Worm (Caenorhabditis elegans) whole organism, midembryonic: ENCODE measurements around the gene phlp-2.
A peak's percentile ranks its signal among the peaks of the same experiment; 100 is the strongest.

Experiments
- T22C8.4 ChIP-seq: fragments of 200-800 bp; sonication (Bioruptor generic); IDR thresholded peaks from 2 replicates; pipeline ENCODE4 v1.3.6; 2022; ENCODE audit warnings: missing genetic modification characterization, missing compliant biosample characterization
- cog-1 ChIP-seq: sonication (generic microtip); optimal IDR thresholded peaks from 2 replicates; lab custom pipeline; 2016; ENCODE audit warnings: missing genetic modification characterization, missing compliant biosample characterization
- flt-1 ChIP-seq: fragments of 200-800 bp; sonication (Bioruptor generic); IDR thresholded peaks from 2 replicates; pipeline ENCODE4 v1.3.6; 2022; ENCODE audit warnings: missing genetic modification characterization, missing compliant biosample characterization
- klf-2 ChIP-seq: fragments of 200-800 bp; sonication (Bioruptor generic); conservative IDR thresholded peaks from 2 replicates; pipeline ENCODE4 v1.3.6; 2022; ENCODE audit warnings: missing genetic modification reagents, missing genetic modification characterization, missing compliant biosample characterization
- med-1 ChIP-seq: sonication (generic microtip); optimal IDR thresholded peaks from 2 replicates; lab custom pipeline; 2017; ENCODE audit warnings: missing genetic modification characterization, mild to moderate bottlenecking, missing compliant biosample characterization, antibody characterized with exemption, missing genetic modification reagents; ENCODE audit not compliant: insufficient read depth
- ref-1 ChIP-seq: fragments of 200-800 bp; sonication (Bioruptor generic); conservative IDR thresholded peaks from 2 replicates; pipeline ENCODE4 v1.3.6; 2022; ENCODE audit warnings: missing genetic modification reagents, missing genetic modification characterization, missing compliant biosample characterization
- tab-1 ChIP-seq: fragments of 200-800 bp; sonication (Bioruptor generic); IDR thresholded peaks from 2 replicates; pipeline ENCODE4 v1.3.6; 2022; ENCODE audit warnings: missing genetic modification characterization, missing compliant biosample characterization
- ztf-23 ChIP-seq: fragments of 200-800 bp; sonication (Bioruptor generic); IDR thresholded peaks from 2 replicates; pipeline ENCODE4 v1.3.6; 2022; ENCODE audit warnings: missing genetic modification reagents, missing genetic modification characterization, missing compliant biosample characterization
- ztf-29 ChIP-seq: fragments of 200-800 bp; sonication (Bioruptor generic); IDR thresholded peaks from 2 replicates; pipeline ENCODE4 v1.3.6; 2022; ENCODE audit warnings: missing genetic modification reagents, missing genetic modification characterization, missing compliant biosample characterization

Gene phlp-2

DNA sequence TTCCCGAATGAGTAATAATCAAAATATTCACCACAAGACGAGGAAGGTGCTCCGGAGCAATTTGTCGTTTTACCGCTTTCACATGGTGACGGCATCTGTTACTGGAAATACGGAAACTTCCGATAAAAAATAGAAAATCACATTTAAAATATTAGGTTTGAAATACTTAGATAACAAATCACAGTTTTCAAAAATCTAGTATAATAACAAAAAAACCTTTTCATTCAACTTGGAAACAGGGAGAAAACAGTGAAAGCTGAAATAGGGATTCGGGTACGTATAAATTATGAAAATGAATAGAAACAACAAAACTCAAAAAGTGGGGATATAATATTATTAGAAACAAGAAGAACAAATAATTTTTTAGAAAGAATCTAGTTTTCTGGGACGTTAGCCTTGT, 27.9 kb upstream of the phlp-2 start, which contains the start of gene C16C10.1:
C16C10.1 (minus strand) TSS at position 101 of the 400 bp plus-strand sequence.
- no peak for TF ChIP-seq T22C8.4 (GFP tag; lab: Robert Waterston, UW)
- TF ChIP-seq flt-1 (GFP tag; lab: Robert Waterston, UW): no peak
- TF ChIP-seq cog-1 (tag; lab: Kevin White, UChicago): no peak
- TF ChIP-seq ref-1 (GFP tag; lab: Robert Waterston, UW): no peak
- no peak for TF ChIP-seq ztf-23
- no peak for TF ChIP-seq tab-1 (GFP tag; lab: Robert Waterston, UW)
- TF ChIP-seq med-1: no peak
- TF ChIP-seq klf-2: no peak
- no peak for TF ChIP-seq ztf-29 (GFP tag; lab: Robert Waterston, UW)

DNA sequence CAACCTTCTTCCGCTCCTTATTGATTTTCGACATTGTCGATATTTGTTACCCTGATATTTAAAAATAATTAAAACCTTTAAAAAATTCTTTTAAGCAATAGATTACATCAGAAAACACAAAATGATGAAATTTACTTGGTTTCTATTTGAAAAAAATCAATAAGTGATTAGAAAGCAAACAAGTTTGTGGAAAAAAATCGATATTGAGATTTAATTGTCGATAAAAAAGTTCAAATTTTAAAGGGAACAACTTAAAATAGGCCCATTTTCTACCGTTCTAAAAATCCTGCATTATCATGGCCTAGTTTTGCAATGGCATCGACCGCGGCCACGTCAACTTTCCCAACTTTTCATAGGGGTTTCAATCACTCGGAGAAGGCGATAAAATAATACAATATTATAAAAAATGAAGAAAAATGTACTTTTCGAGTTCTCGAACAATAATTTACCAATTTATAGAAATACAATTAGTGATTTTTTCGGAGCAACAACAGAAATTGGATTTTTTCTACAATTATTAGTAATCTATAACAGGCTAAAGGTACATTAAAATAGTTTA, 22.5 kb upstream of the phlp-2 start, which contains the start of gene lars-1:
lars-1 (minus strand) TSS at position 51 of the 559 bp plus-strand sequence.
- no peak for TF ChIP-seq ref-1 (GFP tag; lab: Robert Waterston, UW)
- no peak for TF ChIP-seq tab-1 (GFP tag; lab: Robert Waterston, UW)
- no peak for TF ChIP-seq ztf-29 (GFP tag; lab: Robert Waterston, UW)
- 0 out of 2 replicates have a peak, but pooled peaks have one; percentile 19 for TF ChIP-seq T22C8.4 (GFP tag; lab: Robert Waterston, UW)

DNA sequence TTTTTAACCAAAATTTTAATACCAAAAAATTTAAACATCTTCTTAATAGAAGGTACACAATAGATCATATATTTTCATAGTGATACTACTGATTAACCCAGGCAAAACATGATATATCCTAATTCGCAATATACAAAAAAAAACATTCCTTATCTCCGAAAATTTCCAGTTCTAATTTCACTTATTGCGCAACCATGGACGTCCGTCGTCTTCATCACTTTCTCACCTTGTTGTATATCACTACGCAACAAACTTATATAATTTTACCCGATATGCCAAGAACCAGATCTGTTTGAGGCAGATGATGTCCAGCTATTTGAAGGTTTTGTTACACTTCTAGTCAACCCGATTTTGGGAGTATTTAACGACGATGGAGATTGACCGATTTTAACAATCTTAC, 21.4 kb upstream of the phlp-2 start, which contains the start of gene R74.2:
R74.2 (plus strand) TSS at position 316 of the 400 bp plus-strand sequence.
- TF ChIP-seq tab-1 (GFP tag; lab: Robert Waterston, UW) (no peak), cog-1 (tag; lab: Kevin White, UChicago) (no peak), ztf-23 (no peak), klf-2 (no peak), ztf-29 (GFP tag; lab: Robert Waterston, UW) (no peak), T22C8.4 (GFP tag; lab: Robert Waterston, UW) (no peak), flt-1 (GFP tag; lab: Robert Waterston, UW) (no peak), med-1 (no peak), ref-1 (GFP tag; lab: Robert Waterston, UW) (no peak)

DNA sequence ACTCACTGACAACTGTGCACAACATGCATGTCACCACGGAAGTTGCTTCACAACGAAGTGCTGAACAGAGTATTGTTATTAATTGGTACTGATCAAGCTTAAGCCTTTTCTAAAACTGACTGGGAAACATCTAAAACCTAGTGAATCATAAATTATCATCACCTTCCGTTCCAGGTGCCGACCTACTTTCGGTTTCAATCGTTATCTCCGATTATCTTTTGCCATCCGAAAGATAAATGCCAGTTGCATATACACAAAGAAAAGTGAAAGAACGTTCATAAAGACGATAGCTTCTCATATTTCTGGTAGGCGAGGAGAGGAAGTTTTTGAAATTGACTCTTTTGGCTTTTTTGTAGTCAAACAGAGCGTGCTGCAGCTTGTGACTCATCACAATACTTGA, 19.7 kb upstream of the phlp-2 start:
- TF ChIP-seq ztf-23 (no peak), ztf-29 (GFP tag; lab: Robert Waterston, UW) (0 out of 2 replicates have a peak, but pooled peaks have one; percentile 37)

DNA sequence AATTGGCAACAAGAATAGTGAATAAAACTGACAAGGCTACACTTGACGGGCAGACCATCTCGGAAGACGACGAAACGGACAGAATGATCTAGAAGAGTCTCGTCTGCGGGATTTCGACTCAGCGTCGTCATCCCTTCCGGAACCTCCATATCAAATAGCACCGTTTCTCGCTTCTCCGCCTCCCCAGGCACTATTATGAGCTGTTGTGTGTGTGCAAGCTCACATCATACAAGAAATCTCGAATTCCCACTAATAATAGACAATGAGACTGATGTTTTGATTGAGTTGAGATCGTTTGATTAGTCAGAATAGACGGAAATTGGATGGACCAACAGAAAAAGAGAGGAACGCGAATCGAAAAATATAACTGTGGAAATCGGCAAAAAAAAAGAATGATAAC, 19.0 kb upstream of the phlp-2 start, which contains the start of gene spp-28:
spp-28 (minus strand) TSS at position 101 of the 400 bp plus-strand sequence.
- TF ChIP-seq ref-1 (GFP tag; lab: Robert Waterston, UW) (no peak), T22C8.4 (GFP tag; lab: Robert Waterston, UW) (no peak), ztf-23 (no peak), ztf-29 (GFP tag; lab: Robert Waterston, UW) (no peak), flt-1 (GFP tag; lab: Robert Waterston, UW) (no peak), tab-1 (GFP tag; lab: Robert Waterston, UW) (no peak), cog-1 (tag; lab: Kevin White, UChicago) (no peak), klf-2 (no peak)

DNA sequence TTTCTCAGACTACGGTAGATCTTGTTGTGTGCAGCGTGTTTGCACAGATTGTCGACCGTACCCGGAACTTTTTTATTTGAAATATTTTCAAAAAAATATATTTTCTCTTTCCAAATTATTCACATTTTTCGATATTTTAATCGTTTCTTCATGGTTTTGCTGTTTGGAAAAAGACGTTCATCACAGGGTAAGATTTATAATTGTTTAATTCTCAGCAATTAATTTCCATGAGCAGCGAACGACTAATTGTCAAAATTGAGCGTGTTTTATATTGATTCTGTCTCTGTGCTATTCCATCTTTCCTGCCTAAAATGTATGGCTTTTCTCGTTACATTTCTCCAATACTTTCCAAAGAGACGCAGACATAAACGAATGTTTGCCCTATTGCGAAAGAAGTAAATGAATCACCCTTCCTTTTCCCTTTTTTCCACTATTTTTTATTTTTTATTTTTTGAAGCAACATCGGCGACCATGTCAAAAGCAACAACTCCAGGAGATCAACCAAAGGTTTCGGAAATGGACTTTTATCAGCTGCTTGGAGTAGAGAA, 18.1 kb upstream of the phlp-2 start, which contains the start of gene dnj-16:
dnj-16 (plus strand) TSS at position 51 of the 548 bp plus-strand sequence.
- no peak for TF ChIP-seq flt-1 (GFP tag; lab: Robert Waterston, UW)
- no peak for TF ChIP-seq ztf-23
- TF ChIP-seq med-1: no peak
- no peak for TF ChIP-seq ztf-29 (GFP tag; lab: Robert Waterston, UW)
- no peak for TF ChIP-seq cog-1 (tag; lab: Kevin White, UChicago)
- no peak for TF ChIP-seq ref-1 (GFP tag; lab: Robert Waterston, UW)
- TF ChIP-seq T22C8.4 (GFP tag; lab: Robert Waterston, UW): no peak
- TF ChIP-seq klf-2: no peak
- TF ChIP-seq tab-1 (GFP tag; lab: Robert Waterston, UW): no peak

DNA sequence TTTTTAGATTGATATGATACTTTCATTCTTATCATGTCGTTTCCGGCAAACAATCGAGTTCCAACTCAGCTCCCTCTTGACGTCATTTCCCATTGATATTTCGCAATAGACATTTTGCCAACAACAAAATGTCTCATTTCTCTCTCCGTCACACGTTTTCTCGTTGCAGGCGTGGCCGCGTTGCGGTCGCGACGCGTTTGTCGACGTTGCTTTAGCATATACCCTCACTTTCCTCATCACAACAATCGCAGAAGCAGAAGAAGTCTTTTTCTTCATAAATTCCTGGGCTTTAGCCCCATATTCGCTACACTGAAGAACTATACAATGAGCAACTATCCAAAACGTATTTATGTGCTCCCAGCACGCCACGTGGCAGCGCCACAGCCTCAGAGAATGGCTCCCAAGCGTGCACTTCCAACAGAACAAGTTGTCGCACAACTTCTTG, 15.6 kb upstream of the phlp-2 start, which contains the start of gene xbp-1:
xbp-1 (plus strand) TSS at position 151 of the 445 bp plus-strand sequence.
- TF ChIP-seq flt-1 (GFP tag; lab: Robert Waterston, UW) (peak; percentile 66), T22C8.4 (GFP tag; lab: Robert Waterston, UW) (no peak), med-1 (no peak), tab-1 (GFP tag; lab: Robert Waterston, UW) (no peak), klf-2 (no peak), cog-1 (tag; lab: Kevin White, UChicago) (peak; percentile 45), ztf-23 (peak; percentile 41; the same call in 1 of the 2 replicates), ref-1 (GFP tag; lab: Robert Waterston, UW) (no peak), ztf-29 (GFP tag; lab: Robert Waterston, UW) (0 out of 2 replicates have a peak, but pooled peaks have one; percentile 45)

DNA sequence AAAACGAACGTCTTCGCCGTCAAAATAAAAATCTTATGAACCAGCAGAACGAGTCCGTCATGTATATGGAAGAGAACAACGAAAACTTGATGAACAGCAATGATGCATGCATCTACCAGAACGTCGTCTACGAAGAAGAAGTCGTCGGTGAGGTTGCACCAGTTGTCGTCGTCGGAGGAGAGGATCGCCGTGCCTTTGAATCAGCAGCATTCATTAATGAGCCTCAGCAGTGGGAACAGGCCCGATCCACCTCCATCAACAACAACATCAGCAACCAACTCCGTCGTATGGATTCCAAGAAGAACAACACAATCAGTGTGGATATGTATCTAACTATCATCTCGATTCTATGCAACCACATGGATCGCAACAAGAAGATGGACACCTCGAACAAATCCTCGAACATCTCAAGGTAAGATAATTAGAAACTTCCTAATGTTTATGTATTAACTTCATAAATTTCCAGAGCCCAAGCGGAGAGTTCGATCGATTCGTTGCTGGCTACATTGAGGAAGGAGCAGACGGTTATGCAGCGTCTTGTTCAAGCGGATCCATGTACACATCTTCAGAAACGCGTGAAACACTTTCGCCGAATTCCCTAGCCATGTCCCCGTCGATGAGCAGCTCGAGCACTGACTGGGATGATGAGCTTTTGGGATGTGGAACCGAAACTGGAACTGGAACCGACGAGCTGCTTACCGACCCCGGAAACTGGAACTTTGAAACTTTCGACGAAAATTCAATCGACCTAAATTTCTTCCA, 14.8 kb upstream of the phlp-2 start:
- no peak for TF ChIP-seq tab-1 (GFP tag; lab: Robert Waterston, UW)
- no peak for TF ChIP-seq ref-1 (GFP tag; lab: Robert Waterston, UW)

DNA sequence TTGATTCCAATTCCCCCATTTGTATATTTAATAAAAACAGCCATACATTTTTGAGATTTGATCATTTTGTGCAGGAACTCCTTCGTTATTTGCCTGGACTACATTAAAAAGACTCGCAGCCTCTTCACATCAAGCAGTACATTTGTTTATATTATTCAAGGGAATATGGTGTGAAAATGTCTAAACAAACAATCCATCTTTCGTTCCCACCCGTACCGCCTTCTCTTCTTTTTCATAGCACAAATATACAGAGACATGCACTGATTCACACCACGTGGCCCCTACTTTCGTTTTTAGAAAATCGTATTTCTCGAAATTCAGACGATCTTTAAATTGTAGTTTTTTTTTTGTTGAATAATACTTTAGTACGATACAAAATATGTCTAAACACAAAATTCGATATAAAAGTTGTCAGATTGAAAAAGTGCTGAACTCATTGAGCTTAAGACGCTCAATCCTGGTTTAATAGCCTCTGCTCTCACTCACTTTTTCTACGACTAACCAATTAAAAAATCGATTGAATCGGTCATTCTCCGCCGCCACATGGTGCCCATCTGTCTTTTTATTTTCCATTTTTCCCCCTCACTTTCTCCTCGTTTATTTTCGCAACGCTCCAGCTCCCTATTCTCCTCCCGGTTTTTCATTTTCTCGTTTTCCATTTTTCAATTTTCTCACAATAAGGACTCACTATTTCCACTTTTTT, 13.8 kb upstream of the phlp-2 start:
- TF ChIP-seq cog-1 (tag; lab: Kevin White, UChicago): no peak
- no peak for TF ChIP-seq med-1
- TF ChIP-seq ztf-29 (GFP tag; lab: Robert Waterston, UW): no peak
- no peak for TF ChIP-seq ref-1 (GFP tag; lab: Robert Waterston, UW)
- no peak for TF ChIP-seq klf-2
- no peak for TF ChIP-seq flt-1 (GFP tag; lab: Robert Waterston, UW)
- no peak for TF ChIP-seq ztf-23
- no peak for TF ChIP-seq T22C8.4 (GFP tag; lab: Robert Waterston, UW)
- TF ChIP-seq tab-1 (GFP tag; lab: Robert Waterston, UW): no peak
